In the genomic region with DNA sequence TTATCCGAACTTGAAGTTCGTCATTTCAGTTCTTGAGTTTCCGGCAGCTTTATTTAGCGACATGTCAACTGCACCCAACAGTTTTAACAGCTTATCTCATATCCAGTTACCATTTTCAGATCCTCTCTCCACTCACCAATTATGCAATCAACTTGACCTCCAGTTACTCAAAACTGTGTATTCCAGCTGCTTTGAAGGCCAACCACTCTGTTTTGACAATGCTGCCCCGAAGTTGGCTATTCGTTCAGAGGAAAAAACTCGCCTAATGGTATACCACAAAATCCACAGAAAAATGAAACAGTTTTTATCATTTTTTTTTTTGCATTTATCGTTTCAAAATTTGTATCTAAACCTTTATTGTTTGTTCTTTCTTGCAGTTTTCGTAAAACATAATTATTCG, we compare ENCODE assay signal across 1 fruit fly cellular context.
TF ChIP-seq lines count a peak whose summit lies in the region.

No protein-coding gene starts in this region.

TF ChIP-seq in whole organism, embryonic, 481 proteins besides CTCF, POLR2A, EP300 and RAD21 (continued from another document):
- TF ChIP-seq ro (GFP tag; IDR thresholded peaks at IDR 0.05; lab: Robert Waterston, UW): no peak
- peak; percentile 62 for TF ChIP-seq CG12769 (tag; optimal IDR thresholded peaks at IDR 0.05; lab: Kevin White, UChicago)
